Worm (Caenorhabditis elegans): Measurements from ENCODE around the gene ZK813.7.

ce11 chrX:3396735-3397134 lies 47.9 kb upstream of the ZK813.7 start:
- TF ChIP-seq unc-86 (tag; optimal IDR thresholded peaks at IDR 0.05) (no peak), pqm-1 (tag; optimal IDR thresholded peaks at IDR 0.05) (no peak), fax-1 (tag; optimal IDR thresholded peaks at IDR 0.05) (no peak), ets-4 (tag; optimal IDR thresholded peaks at IDR 0.05) (no peak), rnt-1 (tag; optimal IDR thresholded peaks at IDR 0.05) (no peak), odd-2 (tag; optimal IDR thresholded peaks at IDR 0.05) (no peak), syd-9 (tag; optimal IDR thresholded peaks at IDR 0.05) (no peak)

All from whole organism, late embryonic.